Worm (Caenorhabditis elegans): Measurements from ENCODE around the gene C27F2.10.

The C27F2.10 gene

ce11 chrIII:5031375-5031836 lies 44.7 kb upstream of the C27F2.10 start (continued):
- TF ChIP-seq tbp1 (GFP tag; optimal IDR thresholded peaks at IDR 0.05) (peak; percentile 85), die-1 (tag; optimal IDR thresholded peaks at IDR 0.05) (peak; percentile 48), mcd-1 (GFP tag; IDR thresholded peaks at IDR 0.05) (peak; percentile 84), Y79H2A.3 (GFP tag; conservative IDR thresholded peaks at IDR 0.05) (0 out of 2 replicates have a peak, but pooled peaks have one; percentile 22), tlf-1 (GFP tag; optimal IDR thresholded peaks at IDR 0.05) (peak; percentile 60), ztf-3 (GFP tag; optimal IDR thresholded peaks at IDR 0.05) (peak; percentile 53), Y56A3A.18 (GFP tag; IDR thresholded peaks at IDR 0.05) (peak; percentile 84; the same call in 1 of the 2 replicates), F52B5.7 (tag; optimal IDR thresholded peaks at IDR 0.05) (peak; percentile 83), K12H6.12 (tag; optimal IDR thresholded peaks at IDR 0.05) (peak; percentile 93), madf-3 (GFP tag; IDR thresholded peaks at IDR 0.05) (peak; percentile 62; the same call in 1 of the 2 replicates), let-607 (tag; optimal IDR thresholded peaks at IDR 0.05) (peak in 1 of 2 experiments; percentile 59), nhr-179 (tag; optimal IDR thresholded peaks at IDR 0.05) (peak; percentile 70), repo-1 (tag; optimal IDR thresholded peaks at IDR 0.05) (peak; percentile 90), hsf-1 (GFP tag; IDR thresholded peaks at IDR 0.05) (0 out of 2 replicates have a peak, but pooled peaks have one; percentile 55), ceh-100 (GFP tag; IDR thresholded peaks at IDR 0.05) (peak; percentile 71), somi-1 (GFP tag; optimal IDR thresholded peaks at IDR 0.05) (peak; percentile 55), F23B12.7 (tag; optimal IDR thresholded peaks at IDR 0.05; ENCODE audit: insufficient read depth) (peak; percentile 19), K11D2.4 (GFP tag; IDR thresholded peaks at IDR 0.05) (peak; percentile 87), dpff-1 (tag; optimal IDR thresholded peaks at IDR 0.05) (peak; percentile 2), C17E4.6 (GFP tag; IDR thresholded peaks at IDR 0.05) (peak; percentile 79), Y53G8AR.9 (GFP tag; conservative IDR thresholded peaks at IDR 0.05) (peak; percentile 74), ztf-6 (GFP tag; IDR thresholded peaks at IDR 0.05) (peak; percentile 23; the same call in 1 of the 2 replicates), F57C9.4 (tag; optimal IDR thresholded peaks at IDR 0.05) (peak; percentile 21), D2030.7 (GFP tag; IDR thresholded peaks at IDR 0.05) (peak; percentile 90), him-1 (tag; optimal IDR thresholded peaks at IDR 0.05) (peak; percentile 55), hmg-20 (GFP tag; IDR thresholded peaks at IDR 0.05) (peak; percentile 77; the same call in 1 of the 2 replicates), rec-8 (tag; optimal IDR thresholded peaks at IDR 0.05) (peak; percentile 5 to 22), attf-5 (GFP tag; optimal IDR thresholded peaks at IDR 0.05) (peak; percentile 71), bed-2 (GFP tag; IDR thresholded peaks at IDR 0.05) (0 out of 2 replicates have a peak, but pooled peaks have one; percentile 14), atf-7 (tag; optimal IDR thresholded peaks at IDR 0.05) (peak; percentile 85), rpc-1 (optimal IDR thresholded peaks at IDR 0.05) (peak; percentile 71), rpc-1 (tag; optimal IDR thresholded peaks at IDR 0.05) (peak; percentile 63), ceh-91 (GFP tag; IDR thresholded peaks at IDR 0.05) (peak; percentile 66), sea-2 (GFP tag; IDR thresholded peaks at IDR 0.05) (peak; percentile 84), lin-26 (GFP tag; IDR thresholded peaks at IDR 0.05) (peak; percentile 91), attf-6 (GFP tag; IDR thresholded peaks at IDR 0.05) (0 out of 2 replicates have a peak, but pooled peaks have one; percentile 57), ztf-25 (GFP tag; IDR thresholded peaks at IDR 0.05) (0 out of 2 replicates have a peak, but pooled peaks have one; percentile 17), F33H1.4 (GFP tag; IDR thresholded peaks at IDR 0.05) (peak; percentile 71), let-526 (GFP tag; IDR thresholded peaks at IDR 0.05) (peak; percentile 59; the same call in 1 of the 2 replicates), B0019.2 (GFP tag; conservative IDR thresholded peaks at IDR 0.05) (peak; percentile 60; the same call in 1 of the 2 replicates), madf-10 (tag; optimal IDR thresholded peaks at IDR 0.05) (peak; percentile 71), mes-4 (tag; optimal IDR thresholded peaks at IDR 0.05) (peak; percentile 54), fkh-3 (tag; optimal IDR thresholded peaks at IDR 0.05) (peak; percentile 64), aptf-2 (GFP tag; conservative IDR thresholded peaks at IDR 0.05) (peak; percentile 55; the same call in 1 of the 2 replicates), ceh-79 (tag; optimal IDR thresholded peaks at IDR 0.05) (peak; percentile 68), F49E8.2 (tag; optimal IDR thresholded peaks at IDR 0.05; ENCODE audit: insufficient read depth) (peak; percentile 9), ZK185.1 (tag; optimal IDR thresholded peaks at IDR 0.05; ENCODE audit: poor library complexity, severe bottlenecking) (peak; percentile 84)
